Fruit fly (Drosophila melanogaster): ENCODE measurements around the gene CG8004.
A peak's percentile ranks its signal among the peaks of the same experiment; 100 is the strongest.

CG8004 gene

dm6 chr3L:19902560-19903399 lies 25.5 kb downstream of the CG8004 start (continued):
- no peak; the same call in 1 of the 3 replicates for TF ChIP-seq jigr1 (GFP tag; IDR thresholded peaks at IDR 0.05)
- no peak for TF ChIP-seq pita (GFP tag; optimal IDR thresholded peaks at IDR 0.05)
- no peak for TF ChIP-seq CG10959 (GFP tag; IDR thresholded peaks at IDR 0.05)
- TF ChIP-seq sens-2 (GFP tag; IDR thresholded peaks at IDR 0.05): peak; percentile 90
- no peak for TF ChIP-seq Bgb (GFP tag; IDR thresholded peaks at IDR 0.05; ENCODE audit: partially characterized antibody)
- peak; percentile 88 for TF ChIP-seq Atf3 (GFP tag; optimal IDR thresholded peaks at IDR 0.05)
- peak; percentile 90 for TF ChIP-seq phol (tag; optimal IDR thresholded peaks at IDR 0.05)
- TF ChIP-seq vvl (GFP tag; IDR thresholded peaks at IDR 0.05): peak; percentile 95
- TF ChIP-seq hkb (optimal IDR thresholded peaks at IDR 0.05): no peak
- TF ChIP-seq hkb (GFP tag; IDR thresholded peaks at IDR 0.05): peak; percentile 96
- TF ChIP-seq gcm2 (GFP tag; optimal IDR thresholded peaks at IDR 0.05): peak; percentile 87
- TF ChIP-seq tup (GFP tag; optimal IDR thresholded peaks at IDR 0.05): peak; percentile 90
- peak; percentile 53 for TF ChIP-seq CG4328 (GFP tag; optimal IDR thresholded peaks at IDR 0.05)
- TF ChIP-seq Med (GFP tag): peak; percentile 99
- peak; percentile 84 for TF ChIP-seq pros (GFP tag; optimal IDR thresholded peaks at IDR 0.05)
- TF ChIP-seq gro (GFP tag; optimal IDR thresholded peaks at IDR 0.05): peak; percentile 86
- TF ChIP-seq BtbVII (GFP tag; optimal IDR thresholded peaks at IDR 0.05): peak; percentile 85
- TF ChIP-seq fru (optimal IDR thresholded peaks at IDR 0.05): no peak
- peak; percentile 87 for TF ChIP-seq CG11504 (tag; optimal IDR thresholded peaks at IDR 0.05)
- peak; percentile 96 for TF ChIP-seq CG12219 (GFP tag; optimal IDR thresholded peaks at IDR 0.05)
- peak; percentile 92 for TF ChIP-seq CG4730 (GFP tag; IDR thresholded peaks at IDR 0.05)
- TF ChIP-seq CG42726 (GFP tag; IDR thresholded peaks at IDR 0.05; ENCODE audit: partially characterized antibody): no peak
- TF ChIP-seq Xbp1 (GFP tag; optimal IDR thresholded peaks at IDR 0.05): peak; percentile 96
- TF ChIP-seq salm (tag; optimal IDR thresholded peaks at IDR 0.05): peak; percentile 90
- TF ChIP-seq Doc2 (GFP tag; IDR thresholded peaks at IDR 0.05): no peak
- TF ChIP-seq B-H1 (GFP tag; IDR thresholded peaks at IDR 0.05): peak; percentile 88; the same call in 2 of the 3 replicates
- peak; percentile 80 for TF ChIP-seq cas (GFP tag; IDR thresholded peaks at IDR 0.05)
- TF ChIP-seq CG12391 (tag; optimal IDR thresholded peaks at IDR 0.05): peak; percentile 93
- TF ChIP-seq CG8944 (GFP tag; optimal IDR thresholded peaks at IDR 0.05): peak; percentile 94
- TF ChIP-seq Atf6 (GFP tag; IDR thresholded peaks at IDR 0.05): peak; percentile 97
- peak; percentile 84 for TF ChIP-seq ewg (GFP tag; optimal IDR thresholded peaks at IDR 0.05)
- TF ChIP-seq dpn (GFP tag; optimal IDR thresholded peaks at IDR 0.05): peak; percentile 90 to 97
- peak; percentile 87 for TF ChIP-seq Poxn (GFP tag; IDR thresholded peaks at IDR 0.05)
- TF ChIP-seq fu2 (GFP tag; optimal IDR thresholded peaks at IDR 0.05): peak; percentile 95
- peak; percentile 95 for TF ChIP-seq Fer3 (tag; optimal IDR thresholded peaks at IDR 0.05)
- peak; percentile 63 for TF ChIP-seq Sry-δ (GFP tag; optimal IDR thresholded peaks at IDR 0.05)
- TF ChIP-seq dmrt99B (tag; optimal IDR thresholded peaks at IDR 0.05): peak; percentile 96
- TF ChIP-seq CG9609 (GFP tag; optimal IDR thresholded peaks at IDR 0.05): peak; percentile 94
- TF ChIP-seq Hsf (GFP tag; optimal IDR thresholded peaks at IDR 0.05): peak; percentile 96
- TF ChIP-seq CG9437 (GFP tag; optimal IDR thresholded peaks at IDR 0.05): peak; percentile 88
- TF ChIP-seq Bdp1 (GFP tag; optimal IDR thresholded peaks at IDR 0.05): peak; percentile 85
- peak; percentile 84 for TF ChIP-seq nerfin-1 (tag; optimal IDR thresholded peaks at IDR 0.05)
- TF ChIP-seq CG9215 (GFP tag; IDR thresholded peaks at IDR 0.05): peak; percentile 82
- peak; percentile 77 for TF ChIP-seq zen (tag; optimal IDR thresholded peaks at IDR 0.05)
- no peak for TF ChIP-seq cad (GFP tag; optimal IDR thresholded peaks at IDR 0.05)
- TF ChIP-seq Awh (GFP tag; IDR thresholded peaks at IDR 0.05): peak; percentile 93
- peak; percentile 62 for TF ChIP-seq Nf-YC (tag; optimal IDR thresholded peaks at IDR 0.05)
- TF ChIP-seq CG31224 (GFP tag; IDR thresholded peaks at IDR 0.05): peak; percentile 88
- TF ChIP-seq CG13287 (GFP tag; IDR thresholded peaks at IDR 0.05; ENCODE audit: partially characterized antibody): no peak; the same call in 1 of the 2 replicates
- TF ChIP-seq CG12071 (GFP tag; optimal IDR thresholded peaks at IDR 0.05): peak; percentile 80
